Worm (Caenorhabditis elegans): ENCODE data around the gene bre-1.

bre-1 gene

DNA sequence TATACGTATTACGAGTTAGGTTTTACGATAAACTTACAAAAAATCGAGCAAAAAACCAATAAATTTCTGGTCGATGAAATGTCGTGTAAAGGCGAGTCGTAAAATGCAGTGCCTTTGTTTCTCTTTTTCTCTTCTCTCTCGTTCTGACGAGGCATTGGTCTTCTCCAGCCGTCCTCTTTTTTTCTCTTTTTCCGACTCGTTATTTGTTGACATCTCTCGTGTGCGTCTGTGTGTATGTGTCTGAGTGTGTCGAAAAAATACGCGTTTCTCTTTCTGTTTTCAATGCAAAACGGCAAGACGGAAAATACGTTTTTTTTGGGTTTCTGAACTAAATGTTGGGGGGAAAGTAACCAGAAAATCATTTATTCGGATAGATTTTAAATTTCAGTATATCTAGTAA is 45.5 kb downstream of the bre-1 start, which contains the start of gene C53D6.6:
Gene C53D6.6 (minus strand): TSS at position 118 of the 400 bp plus-strand sequence.
- TF ChIP-seq flh-1 (GFP tag; optimal IDR thresholded peaks at IDR 0.05) = no peak
- peak; percentile 3 for TF ChIP-seq mep-1 (tag; optimal IDR thresholded peaks at IDR 0.05)
- peak; percentile 56 for TF ChIP-seq pha-4 (tag; optimal IDR thresholded peaks at IDR 0.05)
- no peak for TF ChIP-seq sptf-1 (tag; optimal IDR thresholded peaks at IDR 0.05)
- peak; percentile 32 for TF ChIP-seq hlh-1 (tag; optimal IDR thresholded peaks at IDR 0.05)
- no peak for TF ChIP-seq ces-1 (GFP tag; optimal IDR thresholded peaks at IDR 0.05)
- TF ChIP-seq snpc-4 (tag; optimal IDR thresholded peaks at IDR 0.05) = no peak

DNA sequence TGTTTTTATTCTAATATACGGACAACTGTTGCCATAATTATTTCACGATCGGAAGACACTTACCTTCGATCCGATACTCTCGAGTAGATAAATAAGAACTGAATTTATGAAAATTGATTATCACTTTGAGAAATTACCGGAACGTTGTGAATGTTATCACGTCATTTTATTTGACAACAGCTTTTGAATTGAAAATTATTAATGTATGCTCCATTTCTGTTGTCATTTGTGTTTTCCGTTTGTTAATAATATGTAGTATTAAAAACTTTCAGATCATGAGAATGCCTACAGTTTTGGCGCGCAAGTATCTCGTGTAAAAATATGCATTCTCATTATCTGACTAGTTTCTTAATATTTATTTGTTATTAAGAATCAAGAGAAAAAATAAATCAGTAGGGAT is 47.3 kb downstream of the bre-1 start, which contains the start of gene C53D6.10:
Gene C53D6.10 (minus strand): TSS at position 101 of the 400 bp plus-strand sequence.
- no peak for TF ChIP-seq mab-5 (tag; optimal IDR thresholded peaks at IDR 0.05)
- TF ChIP-seq hlh-1 (tag; optimal IDR thresholded peaks at IDR 0.05) = no peak
- TF ChIP-seq snpc-4 (tag; optimal IDR thresholded peaks at IDR 0.05) = no peak
- TF ChIP-seq bed-3 (GFP tag; optimal IDR thresholded peaks at IDR 0.05) = no peak
- TF ChIP-seq ces-1 (GFP tag; optimal IDR thresholded peaks at IDR 0.05) = no peak
- TF ChIP-seq flh-1 (GFP tag; optimal IDR thresholded peaks at IDR 0.05) = no peak
- TF ChIP-seq ceh-39 (tag; optimal IDR thresholded peaks at IDR 0.05) = no peak
- TF ChIP-seq unc-62 (GFP tag; optimal IDR thresholded peaks at IDR 0.05) = no peak
- no peak for TF ChIP-seq ceh-43 (GFP tag; optimal IDR thresholded peaks at IDR 0.05)
- no peak for TF ChIP-seq lsy-2 (tag; optimal IDR thresholded peaks at IDR 0.05)
- TF ChIP-seq nhr-28 (tag; optimal IDR thresholded peaks at IDR 0.05) = no peak
- no peak for TF ChIP-seq ham-2 (GFP tag; optimal IDR thresholded peaks at IDR 0.05)
- TF ChIP-seq unc-120 (tag; optimal IDR thresholded peaks at IDR 0.05; ENCODE audit: poor library complexity, severe bottlenecking) = no peak

ce11 chrIV:9037063-9037462 is 50.0 kb downstream of the bre-1 start, which contains the start of gene C53D6.7:
Gene C53D6.7, minus strand, starts transcription at chrIV:9037163.
- TF ChIP-seq mab-5 (tag; optimal IDR thresholded peaks at IDR 0.05) (no peak), zip-8 (tag; optimal IDR thresholded peaks at IDR 0.05) (no peak)
